Worm (Caenorhabditis elegans) whole organism, young adult: ENCODE data around the gene dsc-4.

Experiments
- B0336.3 ChIP-seq: fragments of 200-800 bp; sonication (Bioruptor generic); IDR thresholded peaks from 2 replicates; pipeline ENCODE4 v1.3.6; 2022; ENCODE audit warnings: missing genetic modification characterization, missing compliant biosample characterization
- C06A6.2 ChIP-seq: fragments of 200-800 bp; sonication (Bioruptor generic); conservative IDR thresholded peaks from 2 replicates; pipeline ENCODE4 v1.3.6; 2022; ENCODE audit warnings: missing genetic modification characterization, missing compliant biosample characterization
- Y53F4B.3 ChIP-seq: fragments of 200-800 bp; sonication (Bioruptor generic); IDR thresholded peaks from 2 replicates; pipeline ENCODE4 v1.3.6; 2022; ENCODE audit warnings: missing genetic modification reagents, missing genetic modification characterization, missing compliant biosample characterization
- Y95B8A.8 ChIP-seq: fragments of 200-800 bp; sonication (Bioruptor generic); IDR thresholded peaks from 2 replicates; pipeline ENCODE4 v1.3.6; 2022; ENCODE audit warnings: missing genetic modification reagents, missing genetic modification characterization, missing compliant biosample characterization
- ZK185.1 ChIP-seq: sonication (generic microtip); optimal IDR thresholded peaks from 2 replicates; lab custom pipeline; 2016; ENCODE audit warnings: mild to moderate bottlenecking, missing genetic modification characterization, missing compliant biosample characterization; ENCODE audit not compliant: poor library complexity, severe bottlenecking
- aptf-3 ChIP-seq: fragments of 200-800 bp; sonication (Bioruptor generic); IDR thresholded peaks from 2 replicates; pipeline ENCODE4 v1.3.6; 2022; ENCODE audit warnings: missing genetic modification characterization, missing compliant biosample characterization
- atf-7 ChIP-seq: sonication (generic microtip); optimal IDR thresholded peaks from 2 replicates; lab custom pipeline; 2017; ENCODE audit warnings: mild to moderate bottlenecking, missing genetic modification characterization, missing compliant biosample characterization
- athp-1 ChIP-seq: sonication (generic microtip); optimal IDR thresholded peaks from 2 replicates; lab custom pipeline; 2017; ENCODE audit warnings: mild to moderate bottlenecking, missing genetic modification characterization, missing compliant biosample characterization
- attf-5 ChIP-seq: fragments of 200-800 bp; sonication (Bioruptor generic); optimal IDR thresholded peaks from 2 replicates; lab custom pipeline; 2018; ENCODE audit warnings: mild to moderate bottlenecking, missing genetic modification characterization, missing compliant biosample characterization
- cebp-1 ChIP-seq, 2 experiments: fragments of 200-800 bp in 1 of 2; sonication (Bioruptor generic) in 1 of 2; sonication (generic microtip) in 1 of 2; IDR thresholded peaks in 1 of 2; optimal IDR thresholded peaks in 1 of 2; 2 replicates each; pipeline versions ENCODE4 v1.3.6 to Lab custom; 2017 to 2022; ENCODE audit warnings: missing compliant biosample characterization in 2 of 2, missing genetic modification characterization in 2 of 2, mild to moderate bottlenecking in 1 of 2, missing genetic modification reagents in 1 of 2, moderate library complexity in 1 of 2
- ceh-79 ChIP-seq: sonication (generic microtip); optimal IDR thresholded peaks from 2 replicates; lab custom pipeline; 2017; ENCODE audit warnings: mild to moderate bottlenecking, missing genetic modification characterization, missing compliant biosample characterization
- chd-7 ChIP-seq: sonication (generic microtip); optimal IDR thresholded peaks from 2 replicates; lab custom pipeline; 2016; ENCODE audit warnings: mild to moderate bottlenecking, missing genetic modification characterization, moderate library complexity, missing compliant biosample characterization
- dox-1 ChIP-seq: fragments of 200-800 bp; sonication (Bioruptor generic); IDR thresholded peaks from 2 replicates; pipeline ENCODE4 v1.3.6; 2022; ENCODE audit warnings: missing genetic modification reagents, missing genetic modification characterization, missing compliant biosample characterization
- egl-44 ChIP-seq: fragments of 200-800 bp; sonication (Bioruptor generic); IDR thresholded peaks from 2 replicates; pipeline ENCODE4 v1.3.6; 2022; ENCODE audit warnings: missing genetic modification reagents, missing genetic modification characterization, missing compliant biosample characterization
- ekl-4 ChIP-seq: fragments of 200-800 bp; sonication (Bioruptor generic); IDR thresholded peaks from 2 replicates; pipeline ENCODE4 v1.3.6; 2022; ENCODE audit warnings: missing genetic modification reagents, missing genetic modification characterization, missing compliant biosample characterization
- him-1 ChIP-seq: sonication (generic microtip); optimal IDR thresholded peaks from 2 replicates; lab custom pipeline; 2016; ENCODE audit warnings: missing genotype, missing genetic modification reagents, missing genetic modification characterization, missing compliant biosample characterization
- hlh-26 ChIP-seq: fragments of 200-800 bp; sonication (Bioruptor generic); conservative IDR thresholded peaks from 2 replicates; pipeline ENCODE4 v1.3.6; 2022; ENCODE audit warnings: missing genetic modification reagents, missing genetic modification characterization, missing compliant biosample characterization
- let-607 ChIP-seq, 2 experiments: fragments of 200-800 bp in 1 of 2; sonication (Bioruptor generic) in 1 of 2; sonication (generic microtip) in 1 of 2; optimal IDR thresholded peaks; 2 replicates each; lab custom pipeline; 2016 to 2018; ENCODE audit warnings: mild to moderate bottlenecking in 2 of 2, missing compliant biosample characterization in 2 of 2, missing genetic modification characterization in 2 of 2, moderate library complexity in 2 of 2, missing genotype in 1 of 2
- lin-26 ChIP-seq: fragments of 200-800 bp; sonication (Bioruptor generic); IDR thresholded peaks from 2 replicates; pipeline ENCODE4 v1.3.6; 2022; ENCODE audit warnings: missing genetic modification reagents, missing genetic modification characterization, missing compliant biosample characterization
- lin-40 ChIP-seq: sonication (generic microtip); optimal IDR thresholded peaks from 2 replicates; lab custom pipeline; 2016; ENCODE audit warnings: missing genetic modification characterization, mild to moderate bottlenecking, missing compliant biosample characterization, missing genotype, missing genetic modification reagents
- lin-54 ChIP-seq: fragments of 200-800 bp; sonication (Bioruptor generic); optimal IDR thresholded peaks from 2 replicates; lab custom pipeline; 2018; ENCODE audit warnings: mild to moderate bottlenecking, missing genetic modification characterization, missing compliant biosample characterization
- lsl-1 ChIP-seq: fragments of 200-800 bp; sonication (Bioruptor generic); optimal IDR thresholded peaks from 2 replicates; lab custom pipeline; 2018; ENCODE audit warnings: mild to moderate bottlenecking, missing genetic modification characterization, moderate library complexity, missing compliant biosample characterization
- lsy-27 ChIP-seq: sonication (generic microtip); optimal IDR thresholded peaks from 2 replicates; lab custom pipeline; 2017; ENCODE audit warnings: missing genetic modification characterization, mild to moderate bottlenecking, missing compliant biosample characterization, antibody characterized with exemption, missing genotype, borderline replicate concordance; ENCODE audit not compliant: insufficient read depth
- madf-10 ChIP-seq: sonication (generic microtip); optimal IDR thresholded peaks from 2 replicates; lab custom pipeline; 2016; ENCODE audit warnings: mild to moderate bottlenecking, missing genetic modification characterization, missing compliant biosample characterization
- madf-3 ChIP-seq: fragments of 200-800 bp; sonication (Bioruptor generic); IDR thresholded peaks from 2 replicates; pipeline ENCODE4 v1.3.6; 2022; ENCODE audit warnings: missing genetic modification reagents, missing genetic modification characterization, missing compliant biosample characterization
- madf-8 ChIP-seq: fragments of 200-800 bp; sonication (Bioruptor generic); conservative IDR thresholded peaks from 2 replicates; pipeline ENCODE4 v1.3.6; 2022; ENCODE audit warnings: missing genetic modification reagents, missing genetic modification characterization, missing compliant biosample characterization
- nfyb-1 ChIP-seq: fragments of 200-800 bp; sonication (Bioruptor generic); IDR thresholded peaks from 2 replicates; pipeline ENCODE4 v1.3.6; 2022; ENCODE audit warnings: missing genetic modification reagents, missing genetic modification characterization, missing compliant biosample characterization
- nhr-120 ChIP-seq: fragments of 200-800 bp; sonication (Bioruptor generic); IDR thresholded peaks from 2 replicates; pipeline ENCODE4 v1.3.6; 2022; ENCODE audit warnings: missing genetic modification characterization, missing compliant biosample characterization
- nhr-27 ChIP-seq: fragments of 200-800 bp; sonication (Bioruptor generic); optimal IDR thresholded peaks from 2 replicates; lab custom pipeline; 2018; ENCODE audit warnings: mild to moderate bottlenecking, missing genetic modification characterization, moderate library complexity, missing compliant biosample characterization
- nhr-80 ChIP-seq: sonication (generic microtip); optimal IDR thresholded peaks from 2 replicates; lab custom pipeline; 2016; ENCODE audit warnings: missing genetic modification characterization, missing compliant biosample characterization
- nhr-90 ChIP-seq: sonication (generic microtip); optimal IDR thresholded peaks from 2 replicates; lab custom pipeline; 2016; ENCODE audit warnings: missing genotype, mild to moderate bottlenecking, missing genetic modification characterization, missing compliant biosample characterization
- snpc-4 ChIP-seq, 5 experiments: fragments of 150-350 bp in 1 of 5; sonication (generic microtip) in 4 of 5; optimal IDR thresholded peaks; 2 replicates each; lab custom pipeline; 2014 to 2018; ENCODE audit warnings: missing genetic modification characterization in 5 of 5, missing biosample characterization in 3 of 5, antibody characterized with exemption in 2 of 5, mild to moderate bottlenecking in 2 of 5, missing compliant biosample characterization in 2 of 5, missing genotype in 2 of 5, moderate library complexity in 2 of 5, missing genetic modification reagents in 1 of 5
- tbp1 ChIP-seq: fragments of 200-800 bp; sonication (Bioruptor generic); optimal IDR thresholded peaks from 2 replicates; lab custom pipeline; 2018; ENCODE audit warnings: mild to moderate bottlenecking, missing genetic modification characterization, missing compliant biosample characterization
- tbx-9 ChIP-seq: sonication (generic microtip); optimal IDR thresholded peaks from 2 replicates; lab custom pipeline; 2016; ENCODE audit warnings: borderline replicate concordance, missing genetic modification characterization, inconsistent platforms, missing compliant biosample characterization
- unc-130 ChIP-seq: sonication (generic microtip); optimal IDR thresholded peaks from 2 replicates; lab custom pipeline; 2016; ENCODE audit warnings: missing genetic modification reagents, missing genetic modification characterization, missing compliant biosample characterization
- unc-62 ChIP-seq: fragments of 150-350 bp; optimal IDR thresholded peaks from 2 replicates; lab custom pipeline; 2014; ENCODE audit warnings: missing biosample characterization, missing genetic modification reagents, missing genetic modification characterization
- xnd-1 ChIP-seq: sonication (generic microtip); optimal IDR thresholded peaks from 2 replicates; lab custom pipeline; 2016; ENCODE audit warnings: missing genotype, missing genetic modification reagents, missing genetic modification characterization, missing compliant biosample characterization
- ztf-22 ChIP-seq: fragments of 200-800 bp; sonication (Bioruptor generic); optimal IDR thresholded peaks from 2 replicates; lab custom pipeline; 2018; ENCODE audit warnings: mild to moderate bottlenecking, missing genetic modification characterization, moderate library complexity, missing compliant biosample characterization
- ztf-26 ChIP-seq: sonication (generic microtip); optimal IDR thresholded peaks from 2 replicates; lab custom pipeline; 2017; ENCODE audit warnings: missing genetic modification characterization, missing compliant biosample characterization
- ztf-3 ChIP-seq: fragments of 200-800 bp; sonication (Bioruptor generic); optimal IDR thresholded peaks from 2 replicates; lab custom pipeline; 2018; ENCODE audit warnings: mild to moderate bottlenecking, missing genetic modification characterization, missing compliant biosample characterization

The dsc-4 gene

ce11 chrIV:296849-297248 is 23.5 kb downstream of the dsc-4 start:
- no peak for TF ChIP-seq hlh-26
- peak; percentile 41 for TF ChIP-seq ztf-22
- peak; percentile 81 for TF ChIP-seq nhr-80 (tag; lab: Kevin White, UChicago)
- no peak for TF ChIP-seq ceh-79 (tag; lab: Kevin White, UChicago)
- TF ChIP-seq attf-5 = no peak
- TF ChIP-seq B0336.3 (GFP tag; lab: Robert Waterston, UW) = 0 out of 2 replicates have a peak, but pooled peaks have one; percentile 21
- no peak for TF ChIP-seq dox-1 (GFP tag; lab: Robert Waterston, UW)
- TF ChIP-seq let-607 (tag; optimal IDR thresholded peaks at IDR 0.05; lab: Kevin White, UChicago) = peak in 1 of 2 experiments; percentile 35
- TF ChIP-seq lin-40 (tag; lab: Kevin White, UChicago) = peak; percentile 2
- no peak for TF ChIP-seq ZK185.1 (tag; lab: Kevin White, UChicago)
- TF ChIP-seq cebp-1 (GFP tag; IDR thresholded peaks at IDR 0.05; lab: Robert Waterston, UW) = no peak
- peak; percentile 37 for TF ChIP-seq cebp-1 (tag; optimal IDR thresholded peaks at IDR 0.05; lab: Kevin White, UChicago)
- no peak for TF ChIP-seq lsl-1 (GFP tag; lab: Kevin White, UChicago)
- no peak for TF ChIP-seq nhr-90 (tag; lab: Kevin White, UChicago)
- peak; percentile 70 for TF ChIP-seq atf-7 (tag; lab: Kevin White, UChicago)
- peak; percentile 18 for TF ChIP-seq unc-62
- peak; percentile 27 for TF ChIP-seq chd-7 (tag; lab: Kevin White, UChicago)

- TF ChIP-seq dox-1 (GFP tag; lab: Robert Waterston, UW) (peak; percentile 63), nhr-80 (tag; lab: Kevin White, UChicago) (peak; percentile 95), egl-44 (GFP tag; lab: Robert Waterston, UW) (0 out of 2 replicates have a peak, but pooled peaks have one; percentile 32), nhr-120 (GFP tag; lab: Robert Waterston, UW) (0 out of 2 replicates have a peak, but pooled peaks have one; percentile 62), atf-7 (tag; lab: Kevin White, UChicago) (peak; percentile 77), tbp1 (GFP tag; lab: Kevin White, UChicago) (peak; percentile 33), lin-26 (GFP tag; lab: Robert Waterston, UW) (no peak), ekl-4 (GFP tag; lab: Robert Waterston, UW) (0 out of 2 replicates have a peak, but pooled peaks have one; percentile 33), snpc-4 (GFP tag; optimal IDR thresholded peaks at IDR 0.05; lab: Kevin White, UChicago) (no peak), snpc-4 (tag; optimal IDR thresholded peaks at IDR 0.05; lab: Kevin White, UChicago) (peak in 1 of 4 experiments; percentile 10), madf-10 (tag; lab: Kevin White, UChicago) (peak; percentile 62), Y95B8A.8 (GFP tag; lab: Robert Waterston, UW) (no peak), chd-7 (tag; lab: Kevin White, UChicago) (peak; percentile 43), nfyb-1 (0 out of 2 replicates have a peak, but pooled peaks have one; percentile 59), xnd-1 (tag; lab: Kevin White, UChicago) (no peak), let-607 (tag; optimal IDR thresholded peaks at IDR 0.05; lab: Kevin White, UChicago) (peak; percentile 43 to 45), cebp-1 (GFP tag; IDR thresholded peaks at IDR 0.05; lab: Robert Waterston, UW) (no peak), cebp-1 (tag; optimal IDR thresholded peaks at IDR 0.05; lab: Kevin White, UChicago) (peak; percentile 33), ztf-26 (tag; lab: Kevin White, UChicago) (no peak), lsy-27 (tag; lab: Kevin White, UChicago) (no peak), nhr-90 (tag; lab: Kevin White, UChicago) (peak; percentile 39), lin-54 (peak; percentile 16), aptf-3 (no peak), ztf-3 (GFP tag; lab: Kevin White, UChicago) (peak; percentile 0), C06A6.2 (0 out of 2 replicates have a peak, but pooled peaks have one; percentile 27)
Measured at ce11 chrIV:295734-296201, 24.6 kb downstream of the dsc-4 start.

- TF ChIP-seq unc-130 = no peak
- TF ChIP-seq nhr-120 (GFP tag; lab: Robert Waterston, UW) = 0 out of 2 replicates have a peak, but pooled peaks have one; percentile 17
- no peak for TF ChIP-seq ztf-22
- TF ChIP-seq xnd-1 (tag; lab: Kevin White, UChicago) = no peak
- 0 out of 2 replicates have a peak, but pooled peaks have one; percentile 21 for TF ChIP-seq madf-3 (GFP tag; lab: Robert Waterston, UW)
- TF ChIP-seq tbx-9 (tag; lab: Kevin White, UChicago) = no peak
- no peak for TF ChIP-seq athp-1 (tag; lab: Kevin White, UChicago)
- TF ChIP-seq Y53F4B.3 (GFP tag; lab: Robert Waterston, UW) = no peak
- no peak for TF ChIP-seq cebp-1 (GFP tag; IDR thresholded peaks at IDR 0.05; lab: Robert Waterston, UW)
- TF ChIP-seq cebp-1 (tag; optimal IDR thresholded peaks at IDR 0.05; lab: Kevin White, UChicago) = peak; percentile 10
- no peak for TF ChIP-seq madf-8
- 0 out of 2 replicates have a peak, but pooled peaks have one; percentile 37 for TF ChIP-seq lin-26 (GFP tag; lab: Robert Waterston, UW)
- no peak for TF ChIP-seq let-607 (tag; optimal IDR thresholded peaks at IDR 0.05; lab: Kevin White, UChicago)
- no peak for TF ChIP-seq nhr-27 (tag; lab: Kevin White, UChicago)
- 0 out of 2 replicates have a peak, but pooled peaks have one; percentile 25 for TF ChIP-seq nfyb-1
- TF ChIP-seq attf-5 = peak; percentile 9
- TF ChIP-seq him-1 (tag; lab: Kevin White, UChicago) = no peak
- TF ChIP-seq, all 124 proteins: peak for 6
Measured at ce11 chrIV:294737-295136, 25.6 kb downstream of the dsc-4 start.
